Fruit fly (Drosophila melanogaster): ENCODE results near the gene Orco.

DNA sequence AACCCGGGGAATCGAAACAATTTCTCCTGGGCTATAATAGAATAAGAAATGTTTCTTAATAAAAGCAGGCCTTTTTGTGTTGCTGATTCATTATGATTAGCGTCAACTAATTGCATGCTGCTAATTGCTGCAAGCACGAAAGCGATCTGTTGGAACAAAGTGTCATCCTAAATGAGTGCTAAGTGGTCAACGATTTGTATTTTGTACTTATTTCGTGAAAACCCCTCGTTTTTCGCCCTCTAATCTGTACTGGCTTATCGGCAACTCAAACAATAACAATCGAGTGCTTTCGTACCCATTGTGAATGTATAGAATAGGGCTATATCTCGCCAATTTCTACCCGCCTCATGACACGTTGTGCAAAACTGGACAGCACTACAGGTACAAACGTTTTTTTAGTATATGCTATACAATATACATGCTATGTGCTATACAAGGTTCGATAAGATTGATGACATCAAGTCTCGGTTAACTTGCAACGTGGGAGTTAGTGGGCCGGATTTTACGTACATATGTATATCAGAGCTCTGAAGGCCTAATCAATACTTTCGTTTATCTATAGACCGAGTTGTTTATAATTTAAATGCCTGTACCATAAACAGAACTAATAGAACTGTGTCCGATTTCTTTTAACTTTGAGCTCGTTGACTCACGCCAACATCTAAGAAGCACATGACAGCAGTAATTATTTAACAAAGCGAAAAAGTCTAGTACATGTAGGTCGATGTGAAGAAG is 47.5 kb downstream of the Orco start:
- no peak for TF ChIP-seq pad (GFP tag; optimal IDR thresholded peaks at IDR 0.05)
- no peak for TF ChIP-seq Crg-1 (GFP tag; optimal IDR thresholded peaks at IDR 0.05)
- no peak for TF ChIP-seq CG11617 (GFP tag; optimal IDR thresholded peaks at IDR 0.05)
- TF ChIP-seq CG5204 (GFP tag; optimal IDR thresholded peaks at IDR 0.05): no peak
- TF ChIP-seq cnc (optimal IDR thresholded peaks at IDR 0.05): no peak
- TF ChIP-seq CG7101 (tag; optimal IDR thresholded peaks at IDR 0.05): peak; percentile 3
- TF ChIP-seq CG7045 (GFP tag; optimal IDR thresholded peaks at IDR 0.05): no peak
- no peak for TF ChIP-seq CG12768 (GFP tag; optimal IDR thresholded peaks at IDR 0.05)
